Worm (Caenorhabditis elegans): ENCODE data around the gene Y39B6A.27.
"Not testable (repeated sequence)": the region's sequence is repeated elsewhere in the genome, so short reads cannot be mapped to it uniquely, and the experiment has no call there.

- not testable (repeated sequence) for TF ChIP-seq egl-43 (GFP tag; IDR thresholded peaks at IDR 0.05); unc-130 (GFP tag; optimal IDR thresholded peaks at IDR 0.05); fkh-10 (GFP tag; optimal IDR thresholded peaks at IDR 0.05); cey-2 (tag; optimal IDR thresholded peaks at IDR 0.05; ENCODE audit: borderline replicate concordance, insufficient read depth); egl-27 (tag; optimal IDR thresholded peaks at IDR 0.05); nhr-102 (tag; optimal IDR thresholded peaks at IDR 0.05); ama-1 (optimal IDR thresholded peaks at IDR 0.05); php-3 (GFP tag; IDR thresholded peaks at IDR 0.05); fos-1 (tag; optimal IDR thresholded peaks at IDR 0.05); pqm-1 (tag; optimal IDR thresholded peaks at IDR 0.05); nhr-76 (tag; optimal IDR thresholded peaks at IDR 0.05); saeg-2 (GFP tag; IDR thresholded peaks at IDR 0.05); lin-13 (GFP tag; optimal IDR thresholded peaks at IDR 0.05)
Measured at ce11 chrV:19076141-19076656, 44.6 kb downstream of the Y39B6A.27 start.
